Fruit fly (Drosophila melanogaster): ENCODE data around the gene DZIP1.

Gene DZIP1

dm6 chr3R:24566756-24567426, 51.8 kb downstream of the DZIP1 start:
- TF ChIP-seq noc (tag; optimal IDR thresholded peaks at IDR 0.05) = no peak

dm6 chr3R:24567427-24567771, 52.3 kb downstream of the DZIP1 start:
- TF ChIP-seq noc (tag; optimal IDR thresholded peaks at IDR 0.05) = peak; percentile 82

All from whole organism, larva.